Fruit fly (Drosophila melanogaster) whole organism, embryonic: ENCODE measurements around the gene Ir87a.

Source experiments
- Abd-B ChIP-seq: fragments of 200-800 bp; sonication (Bioruptor generic); optimal IDR thresholded peaks from 2 replicates; lab custom pipeline; 2018; ENCODE audit warnings: missing biosample characterization, mild to moderate bottlenecking, missing genetic modification characterization, moderate library complexity
- Bdp1 ChIP-seq: fragments of 200-800 bp; sonication (Bioruptor generic); optimal IDR thresholded peaks from 3 replicates; lab custom pipeline; 2016; ENCODE audit warnings: missing biosample characterization, missing genetic modification characterization
- Blimp-1 ChIP-seq: fragments of 200-800 bp; sonication (Bioruptor generic); optimal IDR thresholded peaks from 3 replicates; lab custom pipeline; 2018; ENCODE audit warnings: missing biosample characterization, missing genetic modification characterization, mild to moderate bottlenecking, moderate library complexity, missing genetic modification reagents
- CG10147 ChIP-seq: fragments of 200-800 bp; sonication (Bioruptor generic); optimal IDR thresholded peaks from 2 replicates; lab custom pipeline; 2019; ENCODE audit warnings: missing biosample characterization, mild to moderate bottlenecking, missing genetic modification characterization, moderate library complexity
- CG10959 ChIP-seq: fragments of 200-800 bp; sonication (Bioruptor generic); IDR thresholded peaks from 2 replicates; pipeline ENCODE4 v1.3.6; 2022; ENCODE audit warnings: missing biosample characterization, missing genetic modification characterization
- CG10979 ChIP-seq: fragments of 200-800 bp; sonication (Bioruptor generic); optimal IDR thresholded peaks from 2 replicates; lab custom pipeline; 2018; ENCODE audit warnings: missing biosample characterization, mild to moderate bottlenecking, missing genetic modification characterization, moderate library complexity
- CG11695 ChIP-seq: fragments of 200-800 bp; sonication (Bioruptor generic); IDR thresholded peaks from 3 replicates; pipeline ENCODE4 v1.3.6; 2022; ENCODE audit warnings: missing biosample characterization, missing genetic modification characterization
- CG11696 ChIP-seq: fragments of 200-800 bp; sonication (Bioruptor generic); IDR thresholded peaks from 2 replicates; pipeline ENCODE4 v1.3.6; 2022; ENCODE audit warnings: missing biosample characterization, missing genetic modification characterization
- CG12104 ChIP-seq: fragments of 200-800 bp; sonication (Bioruptor generic); optimal IDR thresholded peaks from 3 replicates; lab custom pipeline; 2016; ENCODE audit warnings: missing biosample characterization, missing genetic modification characterization
- CG12942 ChIP-seq: fragments of 200-800 bp; sonication (Bioruptor generic); optimal IDR thresholded peaks from 3 replicates; lab custom pipeline; 2016; ENCODE audit warnings: missing biosample characterization, missing genetic modification characterization
- CG13123 ChIP-seq: fragments of 200-800 bp; sonication (Bioruptor generic); optimal IDR thresholded peaks from 2 replicates; lab custom pipeline; 2016; ENCODE audit warnings: missing biosample characterization, missing genetic modification characterization
- CG14965 ChIP-seq: fragments of 200-800 bp; sonication (Bioruptor generic); optimal IDR thresholded peaks from 2 replicates; lab custom pipeline; 2016; ENCODE audit warnings: missing biosample characterization, missing genetic modification characterization, borderline replicate concordance
- CG15696 ChIP-seq: fragments of 200-800 bp; sonication (Bioruptor generic); optimal IDR thresholded peaks from 2 replicates; lab custom pipeline; 2019; ENCODE audit warnings: missing biosample characterization, mild to moderate bottlenecking, missing genetic modification characterization, moderate library complexity
- CG17361 ChIP-seq: fragments of 200-800 bp; sonication (Bioruptor generic); IDR thresholded peaks from 3 replicates; pipeline ENCODE4 v1.3.6; 2022; ENCODE audit warnings: missing biosample characterization, missing genetic modification characterization
- CG1792 ChIP-seq: fragments of 200-800 bp; sonication (Bioruptor generic); optimal IDR thresholded peaks from 2 replicates; lab custom pipeline; 2016; ENCODE audit warnings: missing biosample characterization, missing genetic modification characterization
- CG2202 ChIP-seq: fragments of 200-800 bp; sonication (Bioruptor generic); optimal IDR thresholded peaks from 2 replicates; lab custom pipeline; 2018; ENCODE audit warnings: missing biosample characterization, mild to moderate bottlenecking, missing genetic modification characterization
- CG33557 ChIP-seq: fragments of 200-800 bp; sonication (Bioruptor generic); optimal IDR thresholded peaks from 2 replicates; lab custom pipeline; 2019; ENCODE audit warnings: missing biosample characterization, mild to moderate bottlenecking, missing genetic modification characterization, moderate library complexity
- CG4404 ChIP-seq: fragments of 200-800 bp; sonication (Bioruptor generic); IDR thresholded peaks from 2 replicates; pipeline ENCODE4 v1.3.6; 2022; ENCODE audit warnings: missing biosample characterization, missing genetic modification characterization
- CG5180 ChIP-seq: fragments of 200-800 bp; sonication (Bioruptor generic); optimal IDR thresholded peaks from 3 replicates; lab custom pipeline; 2017; ENCODE audit warnings: missing biosample characterization, missing genetic modification characterization, mild to moderate bottlenecking, moderate library complexity, missing genetic modification reagents
- CG7556 ChIP-seq: fragments of 200-800 bp; sonication (Bioruptor generic); optimal IDR thresholded peaks from 2 replicates; lab custom pipeline; 2017; ENCODE audit warnings: missing biosample characterization, mild to moderate bottlenecking, missing genetic modification characterization
- CG7839 ChIP-seq: fragments of 200-800 bp; sonication (Bioruptor generic); optimal IDR thresholded peaks from 3 replicates; lab custom pipeline; 2018; ENCODE audit warnings: missing biosample characterization, mild to moderate bottlenecking, missing genetic modification characterization, moderate library complexity
- CG8478 ChIP-seq: fragments of >200 bp; optimal IDR thresholded peaks from 2 replicates; lab custom pipeline; 2018
- CG8944 ChIP-seq: fragments of 200-800 bp; sonication (Bioruptor generic); optimal IDR thresholded peaks from 3 replicates; lab custom pipeline; 2016; ENCODE audit warnings: missing biosample characterization, missing genetic modification characterization
- CG9215 ChIP-seq: fragments of 200-800 bp; sonication (Bioruptor generic); IDR thresholded peaks from 2 replicates; pipeline ENCODE4 v1.3.6; 2022; ENCODE audit warnings: missing biosample characterization, missing genetic modification characterization
- CG9817 ChIP-seq: fragments of 200-800 bp; sonication (Bioruptor generic); optimal IDR thresholded peaks from 2 replicates; lab custom pipeline; 2018; ENCODE audit warnings: missing biosample characterization, mild to moderate bottlenecking, missing genetic modification characterization, moderate library complexity
- CHES-1-like ChIP-seq: fragments of 200-800 bp; sonication (Bioruptor generic); optimal IDR thresholded peaks from 2 replicates; lab custom pipeline; 2016; ENCODE audit warnings: missing biosample characterization, missing genetic modification characterization
- Dip2 ChIP-seq: fragments of 200-800 bp; sonication (Bioruptor generic); IDR thresholded peaks from 2 replicates; pipeline ENCODE4 v1.3.6; 2022; ENCODE audit warnings: missing biosample characterization, missing genetic modification characterization
- Hmr ChIP-seq: fragments of 200-800 bp; sonication (Bioruptor generic); optimal IDR thresholded peaks from 3 replicates; lab custom pipeline; 2017; ENCODE audit warnings: mild to moderate bottlenecking, missing biosample characterization, missing genetic modification reagents, missing genetic modification characterization
- Hmx ChIP-seq: fragments of 200-800 bp; sonication (Bioruptor generic); optimal IDR thresholded peaks from 2 replicates; lab custom pipeline; 2016; ENCODE audit warnings: missing biosample characterization, missing genetic modification characterization
- Lhr ChIP-seq: fragments of 200-800 bp; sonication (Bioruptor generic); optimal IDR thresholded peaks from 3 replicates; lab custom pipeline; 2017; ENCODE audit warnings: mild to moderate bottlenecking, missing biosample characterization, missing genetic modification reagents, missing genetic modification characterization
- Poxn ChIP-seq: fragments of 200-800 bp; sonication (Bioruptor generic); IDR thresholded peaks from 2 replicates; pipeline ENCODE4 v1.3.6; 2022; ENCODE audit warnings: missing biosample characterization, missing genetic modification characterization
- Sox100B ChIP-seq: fragments of 200-800 bp; sonication (Bioruptor generic); optimal IDR thresholded peaks from 3 replicates; lab custom pipeline; 2018; ENCODE audit warnings: missing biosample characterization, mild to moderate bottlenecking, missing genetic modification characterization
- Spps ChIP-seq: fragments of 200-800 bp; sonication (Bioruptor generic); optimal IDR thresholded peaks from 2 replicates; lab custom pipeline; 2018; ENCODE audit warnings: missing biosample characterization, mild to moderate bottlenecking, missing genetic modification characterization
- caup ChIP-seq: fragments of 200-800 bp; sonication (Bioruptor generic); optimal IDR thresholded peaks from 3 replicates; lab custom pipeline; 2017; ENCODE audit warnings: missing biosample characterization, mild to moderate bottlenecking, missing genetic modification characterization, moderate library complexity; ENCODE audit not compliant: severe bottlenecking
- cg ChIP-seq: fragments of 200-800 bp; sonication (Bioruptor generic); optimal IDR thresholded peaks from 3 replicates; lab custom pipeline; 2019; ENCODE audit warnings: missing biosample characterization, mild to moderate bottlenecking, missing genetic modification characterization, moderate library complexity
- dan ChIP-seq: fragments of 200-800 bp; sonication (Bioruptor generic); IDR thresholded peaks from 2 replicates; pipeline ENCODE4 v1.3.6; 2022; ENCODE audit warnings: missing biosample characterization, missing genetic modification characterization
- dm ChIP-seq: fragments of 200-800 bp; sonication (Bioruptor generic); optimal IDR thresholded peaks from 3 replicates; lab custom pipeline; 2016; ENCODE audit warnings: missing biosample characterization, missing genetic modification characterization
- esg ChIP-seq: fragments of 200-800 bp; sonication (Bioruptor generic); conservative IDR thresholded peaks from 2 replicates; pipeline ENCODE4 v1.3.6; 2022; ENCODE audit warnings: missing biosample characterization, missing genetic modification characterization
- h ChIP-seq: fragments of >200 bp; optimal IDR thresholded peaks from 2 replicates; lab custom pipeline; 2017
- her ChIP-seq: fragments of 200-800 bp; sonication (Bioruptor generic); optimal IDR thresholded peaks from 2 replicates; lab custom pipeline; 2016; ENCODE audit warnings: missing biosample characterization, missing genetic modification characterization
- lola ChIP-seq, 3 experiments: fragments of >200 bp in 2 of 3; fragments of 200-800 bp in 1 of 3; sonication (Bioruptor generic) in 1 of 3; optimal IDR thresholded peaks; 2 replicates each; lab custom pipeline; 2017 to 2019; ENCODE audit warnings: missing biosample characterization in 3 of 3, missing genetic modification characterization in 3 of 3, mild to moderate bottlenecking in 1 of 3, moderate library complexity in 1 of 3
- mld ChIP-seq: fragments of 200-800 bp; sonication (Bioruptor generic); IDR thresholded peaks from 3 replicates; pipeline ENCODE4 v1.3.6; 2022; ENCODE audit warnings: missing biosample characterization, missing genetic modification characterization; ENCODE audit not compliant: partially characterized antibody
- phol ChIP-seq: fragments of 200-800 bp; sonication (Bioruptor generic); optimal IDR thresholded peaks from 3 replicates; lab custom pipeline; 2018; ENCODE audit warnings: missing biosample characterization, mild to moderate bottlenecking, missing genetic modification characterization, moderate library complexity
- salm ChIP-seq: fragments of 200-800 bp; sonication (Bioruptor generic); optimal IDR thresholded peaks from 2 replicates; lab custom pipeline; 2018; ENCODE audit warnings: missing biosample characterization, mild to moderate bottlenecking, missing genetic modification characterization
- sd ChIP-seq: fragments of 200-800 bp; sonication (Bioruptor generic); optimal IDR thresholded peaks from 3 replicates; lab custom pipeline; 2018; ENCODE audit warnings: missing biosample characterization, mild to moderate bottlenecking, missing genetic modification characterization, moderate library complexity
- ssp ChIP-seq: fragments of 200-800 bp; sonication (Bioruptor generic); IDR thresholded peaks from 2 replicates; pipeline ENCODE4 v1.3.6; 2022; ENCODE audit warnings: missing biosample characterization, missing genetic modification characterization
- tgo ChIP-seq: fragments of 200-800 bp; sonication (Bioruptor generic); IDR thresholded peaks from 3 replicates; pipeline ENCODE4 v1.3.6; 2022; ENCODE audit warnings: missing biosample characterization, missing genetic modification characterization
- tin ChIP-seq: fragments of 200-800 bp; sonication (Bioruptor generic); optimal IDR thresholded peaks from 3 replicates; lab custom pipeline; 2016; ENCODE audit warnings: missing biosample characterization, missing genetic modification characterization
- tio ChIP-seq: fragments of 200-800 bp; sonication (Bioruptor generic); optimal IDR thresholded peaks from 2 replicates; lab custom pipeline; 2017; ENCODE audit warnings: missing biosample characterization, missing genetic modification characterization, inconsistent platforms
- twi ChIP-seq: fragments of 200-800 bp; optimal IDR thresholded peaks from 2 replicates; lab custom pipeline; 2019; ENCODE audit warnings: missing biosample characterization, mild to moderate bottlenecking, missing genetic modification characterization, moderate library complexity

Ir87a gene

dm6 chr3R:13425470-13426033, 5.5 kb downstream of the Ir87a start, which contains the start of gene Act87E (continued):
- TF ChIP-seq Spps (tag; lab: Kevin White, UChicago) = peak; percentile 41
- peak; percentile 91 for TF ChIP-seq CG17361 (GFP tag; lab: Robert Waterston, UW)
- TF ChIP-seq Hmx (GFP tag; lab: Kevin White, UChicago) = no peak
- TF ChIP-seq CG11695 = peak; percentile 41; the same call in 1 of the 3 replicates
- no peak for TF ChIP-seq dan
- TF ChIP-seq CG12104 = peak; percentile 66
- no peak for TF ChIP-seq CG1792 (GFP tag; lab: Kevin White, UChicago)
- TF ChIP-seq twi (tag; lab: Kevin White, UChicago) = peak; percentile 98
- no peak for TF ChIP-seq Lhr (GFP tag; lab: Kevin White, UChicago)
- no peak for TF ChIP-seq Bdp1
- no peak for TF ChIP-seq caup (GFP tag; lab: Kevin White, UChicago)
- TF ChIP-seq CG9817 = peak; percentile 34
- TF ChIP-seq Abd-B (GFP tag; lab: Kevin White, UChicago) = peak; percentile 55
- TF ChIP-seq Poxn (GFP tag; lab: Robert Waterston, UW) = no peak
- peak; percentile 2 for TF ChIP-seq CG10147 (GFP tag; lab: Kevin White, UChicago)
- no peak for TF ChIP-seq CG14965 (GFP tag; lab: Kevin White, UChicago)
- TF ChIP-seq CG7839 = peak; percentile 78
- TF ChIP-seq tgo (GFP tag; lab: Robert Waterston, UW) = peak; percentile 44; the same call in 1 of the 3 replicates
- TF ChIP-seq CG2202 = peak; percentile 42
- peak; percentile 4 for TF ChIP-seq sd
- TF ChIP-seq CG33557 = peak; percentile 69
- TF ChIP-seq esg (GFP tag; lab: Robert Waterston, UW) = peak; percentile 41; the same call in 1 of the 2 replicates
- no peak for TF ChIP-seq Dip2
- TF ChIP-seq CG13123 = no peak
- no peak for TF ChIP-seq CG8478 (lab: Kevin White, UChicago)
- peak; percentile 71 for TF ChIP-seq salm (tag; lab: Kevin White, UChicago)
- TF ChIP-seq mld (GFP tag; lab: Robert Waterston, UW) = no peak
- peak; percentile 73 for TF ChIP-seq Blimp-1 (GFP tag; lab: Kevin White, UChicago)
- peak; percentile 89 for TF ChIP-seq CG10979
- peak; percentile 58 for TF ChIP-seq tin
- TF ChIP-seq dm (GFP tag; lab: Kevin White, UChicago) = no peak
- peak; percentile 86 for TF ChIP-seq phol
- no peak for TF ChIP-seq h (lab: Kevin White, UChicago)
- peak; percentile 18 for TF ChIP-seq Hmr
- TF ChIP-seq CG12942 (GFP tag; lab: Kevin White, UChicago) = peak; percentile 42
- TF ChIP-seq CG9215 (GFP tag; lab: Robert Waterston, UW) = 0 out of 2 replicates have a peak, but pooled peaks have one; percentile 38
- TF ChIP-seq lola (GFP tag; optimal IDR thresholded peaks at IDR 0.05; lab: Kevin White, UChicago) = peak in 1 of 3 experiments; percentile 87
- TF ChIP-seq her (GFP tag; lab: Kevin White, UChicago) = no peak
- TF ChIP-seq CG15696 (tag; lab: Kevin White, UChicago) = peak; percentile 79
- TF ChIP-seq cg = peak; percentile 38
- TF ChIP-seq CG4404 = peak; percentile 59
- peak; percentile 43 for TF ChIP-seq CG5180 (GFP tag; lab: Kevin White, UChicago)
- peak; percentile 85 for TF ChIP-seq Sox100B
- TF ChIP-seq ssp (GFP tag; lab: Robert Waterston, UW) = 0 out of 2 replicates have a peak, but pooled peaks have one; percentile 37
- peak; percentile 81 for TF ChIP-seq CG7556 (GFP tag; lab: Kevin White, UChicago)
- TF ChIP-seq tio (GFP tag; lab: Kevin White, UChicago) = peak; percentile 65
- no peak for TF ChIP-seq CG8944
- TF ChIP-seq CG10959 (GFP tag; lab: Robert Waterston, UW) = peak; percentile 38; the same call in 1 of the 2 replicates
- no peak for TF ChIP-seq CHES-1-like (GFP tag; lab: Kevin White, UChicago)
- no peak for TF ChIP-seq CG11696 (GFP tag; lab: Robert Waterston, UW)
